Worm (Caenorhabditis elegans) whole organism, mixed stage, embryonic: Measurements from ENCODE around the gene Y9C9A.8.

Experiments used
- bed-3 ChIP-seq: fragments of 200-800 bp; sonication (Bioruptor generic); optimal IDR thresholded peaks from 3 replicates; lab custom pipeline; 2018; ENCODE audit warnings: mild to moderate bottlenecking, missing genetic modification characterization, moderate library complexity, missing compliant biosample characterization
- ceh-43 ChIP-seq: fragments of 200-800 bp; sonication (Bioruptor generic); optimal IDR thresholded peaks from 2 replicates; lab custom pipeline; 2018; ENCODE audit warnings: mild to moderate bottlenecking, missing genetic modification characterization, moderate library complexity, missing compliant biosample characterization
- elt-1 ChIP-seq: sonication (generic microtip); optimal IDR thresholded peaks from 2 replicates; lab custom pipeline; 2017; ENCODE audit warnings: missing genetic modification characterization, mild to moderate bottlenecking, missing compliant biosample characterization, antibody characterized with exemption, moderate library complexity, borderline replicate concordance; ENCODE audit not compliant: insufficient read depth
- lin-13 ChIP-seq: fragments of 150-350 bp; optimal IDR thresholded peaks from 2 replicates; lab custom pipeline; 2014; ENCODE audit warnings: missing biosample characterization, missing genetic modification characterization
- lsy-2 ChIP-seq: fragments of 150-350 bp; optimal IDR thresholded peaks from 2 replicates; lab custom pipeline; 2014; ENCODE audit warnings: missing biosample characterization, missing genetic modification characterization
- mep-1 ChIP-seq: fragments of 150-350 bp; optimal IDR thresholded peaks from 2 replicates; lab custom pipeline; 2017; ENCODE audit warnings: missing biosample characterization, missing genetic modification reagents, missing genetic modification characterization, inconsistent platforms
- mls-2 ChIP-seq: sonication (generic microtip); optimal IDR thresholded peaks from 2 replicates; lab custom pipeline; 2016; ENCODE audit warnings: mild to moderate bottlenecking, missing genetic modification characterization, moderate library complexity, missing compliant biosample characterization
- nhr-12 ChIP-seq: fragments of 150-350 bp; optimal IDR thresholded peaks from 2 replicates; lab custom pipeline; 2014; ENCODE audit warnings: missing biosample characterization, missing genetic modification characterization
- nhr-28 ChIP-seq: fragments of 150-350 bp; optimal IDR thresholded peaks from 2 replicates; lab custom pipeline; 2014; ENCODE audit warnings: missing biosample characterization, missing genetic modification characterization
- nhr-76 ChIP-seq: sonication (generic microtip); optimal IDR thresholded peaks from 2 replicates; lab custom pipeline; 2017; ENCODE audit warnings: missing biosample characterization, missing genetic modification characterization
- pha-4 ChIP-seq: fragments of 150-350 bp; optimal IDR thresholded peaks from 2 replicates; lab custom pipeline; 2018; ENCODE audit warnings: missing biosample characterization, missing genetic modification reagents, missing genetic modification characterization
- unc-39 ChIP-seq: fragments of 150-350 bp; optimal IDR thresholded peaks from 2 replicates; lab custom pipeline; 2014; ENCODE audit warnings: missing biosample characterization, missing genetic modification characterization
- ztf-11 ChIP-seq: fragments of 150-350 bp; optimal IDR thresholded peaks from 2 replicates; lab custom pipeline; 2014; ENCODE audit warnings: missing biosample characterization, missing genetic modification characterization

DNA sequence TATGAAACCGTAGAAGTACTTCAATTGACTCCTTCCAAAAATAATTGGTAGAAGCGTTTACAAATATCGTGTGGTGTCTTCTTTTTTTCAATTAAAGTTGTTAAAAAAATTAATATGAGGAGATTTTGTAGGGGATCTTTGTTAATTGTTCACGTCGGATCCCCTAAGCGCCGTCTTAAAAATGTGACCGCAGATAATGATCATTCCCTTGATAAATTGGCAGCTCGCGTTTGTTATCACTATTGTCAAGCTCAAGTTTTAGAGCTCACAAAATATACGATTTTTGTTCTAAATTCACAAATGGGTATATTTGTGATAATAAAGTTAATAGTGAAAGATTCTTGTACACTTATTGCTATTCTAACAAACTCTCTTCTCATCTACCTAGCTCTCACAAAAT, 21.1 kb upstream of the Y9C9A.8 start, which contains the start of gene str-159:
- TF ChIP-seq mep-1, result no peak
- no peak for TF ChIP-seq lsy-2
- TF ChIP-seq elt-1 (tag; lab: Kevin White, UChicago), result no peak
- no peak for TF ChIP-seq nhr-76 (tag; lab: Kevin White, UChicago)
- TF ChIP-seq lin-13, result no peak
- TF ChIP-seq ceh-43 (GFP tag; lab: Kevin White, UChicago), result no peak
- TF ChIP-seq bed-3, result no peak
- no peak for TF ChIP-seq ztf-11 (tag; lab: Kevin White, UChicago)
- no peak for TF ChIP-seq nhr-12 (tag; lab: Kevin White, UChicago)
- no peak for TF ChIP-seq pha-4 (tag; lab: Kevin White, UChicago)
- TF ChIP-seq nhr-28 (tag; lab: Kevin White, UChicago), result no peak
- no peak for TF ChIP-seq unc-39
- no peak for TF ChIP-seq mls-2 (tag; lab: Kevin White, UChicago)
